Worm (Caenorhabditis elegans): Measurements from ENCODE around the gene T22F7.1.

T22F7.1 gene

DNA sequence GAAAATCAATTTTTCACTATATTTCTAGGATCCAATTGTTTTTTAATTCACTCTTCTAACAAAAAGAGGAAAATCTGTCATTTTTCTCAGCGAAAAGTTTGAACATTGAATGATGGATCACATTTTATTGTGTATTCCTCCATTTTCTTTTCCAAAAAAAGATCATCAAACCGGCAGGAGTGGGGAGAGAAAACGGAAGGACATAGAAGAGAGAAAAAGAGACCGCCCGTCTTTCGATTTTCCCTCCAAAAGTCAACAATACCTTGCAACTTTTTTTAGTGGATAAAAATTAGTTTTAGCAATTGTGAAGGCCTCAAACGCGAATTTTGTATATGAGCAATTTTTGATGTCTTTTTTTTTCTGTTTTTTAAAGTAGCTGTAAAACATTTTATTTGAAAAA lies 21.9 kb downstream of the T22F7.1 start:
- no peak for TF ChIP-seq ztf-26 (tag; optimal IDR thresholded peaks at IDR 0.05)
- TF ChIP-seq snpc-1.1 (tag; optimal IDR thresholded peaks at IDR 0.05; ENCODE audit: insufficient read depth): no peak
- TF ChIP-seq F23B12.7 (tag; optimal IDR thresholded peaks at IDR 0.05; ENCODE audit: insufficient read depth): no peak
- no peak for TF ChIP-seq F37B4.10 (GFP tag; IDR thresholded peaks at IDR 0.05)
- TF ChIP-seq ceh-100 (GFP tag; IDR thresholded peaks at IDR 0.05): no peak
- no peak for TF ChIP-seq ceh-27 (GFP tag; optimal IDR thresholded peaks at IDR 0.05)
- TF ChIP-seq B0035.1 (tag; optimal IDR thresholded peaks at IDR 0.05): no peak
- no peak for TF ChIP-seq him-1 (tag; optimal IDR thresholded peaks at IDR 0.05)
- TF ChIP-seq zfh-2 (GFP tag; conservative IDR thresholded peaks at IDR 0.05): no peak
- no peak for TF ChIP-seq dpl-1 (GFP tag; optimal IDR thresholded peaks at IDR 0.05)
- TF ChIP-seq B0261.1 (tag; optimal IDR thresholded peaks at IDR 0.05): no peak

ce11 chrIII:564786-565185 lies 22.9 kb downstream of the T22F7.1 start:
- TF ChIP-seq hrde-1 (tag; optimal IDR thresholded peaks at IDR 0.05; ENCODE audit: borderline replicate concordance) (no peak), die-1 (tag; optimal IDR thresholded peaks at IDR 0.05) (no peak), nhr-120 (GFP tag; IDR thresholded peaks at IDR 0.05) (no peak), ceh-91 (GFP tag; IDR thresholded peaks at IDR 0.05) (no peak), nfya-1 (tag; optimal IDR thresholded peaks at IDR 0.05; ENCODE audit: borderline replicate concordance, insufficient read depth) (no peak), K12H6.12 (tag; optimal IDR thresholded peaks at IDR 0.05) (no peak), gei-17 (GFP tag; optimal IDR thresholded peaks at IDR 0.05) (no peak), lin-54 (GFP tag; optimal IDR thresholded peaks at IDR 0.05) (no peak), Y67H2A.10 (GFP tag; conservative IDR thresholded peaks at IDR 0.05) (no peak), dpl-1 (GFP tag; optimal IDR thresholded peaks at IDR 0.05) (no peak), T26A5.8 (tag; optimal IDR thresholded peaks at IDR 0.05) (no peak), snpc-4 (GFP tag; optimal IDR thresholded peaks at IDR 0.05) (no peak), snpc-4 (tag; optimal IDR thresholded peaks at IDR 0.05) (no peak), sptf-2 (GFP tag; optimal IDR thresholded peaks at IDR 0.05) (no peak), ama-1 (optimal IDR thresholded peaks at IDR 0.05) (no peak), ama-1 (GFP tag; optimal IDR thresholded peaks at IDR 0.05) (no peak), snpc-3.4 (tag; optimal IDR thresholded peaks at IDR 0.05) (no peak), lsy-27 (tag; optimal IDR thresholded peaks at IDR 0.05; ENCODE audit: borderline replicate concordance, insufficient read depth) (no peak), sea-2 (GFP tag; IDR thresholded peaks at IDR 0.05) (no peak), nhr-90 (tag; optimal IDR thresholded peaks at IDR 0.05) (no peak), lin-26 (GFP tag; IDR thresholded peaks at IDR 0.05) (no peak)

DNA sequence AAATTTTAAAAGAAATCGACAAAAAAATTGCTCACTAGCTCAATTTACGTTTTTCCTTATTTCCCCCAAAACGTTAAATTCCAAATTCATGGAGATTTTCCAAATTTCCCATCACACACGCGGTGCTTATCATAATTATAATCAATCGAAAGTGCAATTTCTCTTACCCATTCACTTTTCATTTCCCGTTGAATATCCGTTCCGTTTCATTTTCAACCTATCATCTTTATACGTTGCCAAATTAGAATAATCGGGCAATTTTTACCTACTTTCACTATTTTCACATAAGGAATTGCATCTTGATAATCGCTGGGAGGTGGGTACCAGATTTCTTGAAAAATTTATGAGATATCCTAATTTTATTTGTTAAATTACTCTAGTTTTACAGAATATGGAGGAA lies 26.9 kb downstream of the T22F7.1 start:
- TF ChIP-seq nfya-2 (GFP tag; IDR thresholded peaks at IDR 0.05) (no peak), sea-2 (GFP tag; IDR thresholded peaks at IDR 0.05) (no peak), T07F8.4 (tag; optimal IDR thresholded peaks at IDR 0.05) (no peak), ceh-40 (GFP tag; IDR thresholded peaks at IDR 0.05) (no peak), ceh-58 (GFP tag; IDR thresholded peaks at IDR 0.05) (no peak), dox-1 (GFP tag; IDR thresholded peaks at IDR 0.05) (no peak), ccch-3 (GFP tag; optimal IDR thresholded peaks at IDR 0.05) (no peak), nhr-27 (tag; optimal IDR thresholded peaks at IDR 0.05) (no peak), snpc-3.4 (tag; optimal IDR thresholded peaks at IDR 0.05) (no peak), dpl-1 (GFP tag; optimal IDR thresholded peaks at IDR 0.05) (no peak), hrde-1 (tag; optimal IDR thresholded peaks at IDR 0.05; ENCODE audit: borderline replicate concordance) (no peak), ZK185.1 (tag; optimal IDR thresholded peaks at IDR 0.05; ENCODE audit: poor library complexity, severe bottlenecking) (no peak), tlf-1 (GFP tag; optimal IDR thresholded peaks at IDR 0.05) (no peak), nhr-179 (tag; optimal IDR thresholded peaks at IDR 0.05) (no peak), akir-1 (GFP tag; optimal IDR thresholded peaks at IDR 0.05) (no peak)

All from whole organism, young adult.